Worm (Caenorhabditis elegans) whole organism, L2 larva: Measurements from ENCODE around the gene nas-21.

Experiments
- C34F6.9 ChIP-seq: fragments of 150-350 bp; optimal IDR thresholded peaks from 2 replicates; lab custom pipeline; 2014; ENCODE audit warnings: missing biosample characterization, missing genetic modification characterization
- R02D3.7 ChIP-seq: fragments of 150-350 bp; optimal IDR thresholded peaks from 2 replicates; lab custom pipeline; 2014; ENCODE audit warnings: missing biosample characterization, missing genetic modification characterization
- Y55F3AM.14 ChIP-seq: fragments of 200-800 bp; sonication (Bioruptor generic); optimal IDR thresholded peaks from 2 replicates; lab custom pipeline; 2018; ENCODE audit warnings: mild to moderate bottlenecking, missing genetic modification characterization, missing compliant biosample characterization
- ZK546.5 ChIP-seq: sonication (generic microtip); optimal IDR thresholded peaks from 2 replicates; lab custom pipeline; 2017; ENCODE audit warnings: missing biosample characterization, missing genetic modification characterization
- alr-1 ChIP-seq: fragments of 150-350 bp; optimal IDR thresholded peaks from 2 replicates; lab custom pipeline; 2014; ENCODE audit warnings: missing biosample characterization, missing genetic modification characterization
- aly-2 ChIP-seq: fragments of 150-350 bp; optimal IDR thresholded peaks from 2 replicates; lab custom pipeline; 2014; ENCODE audit warnings: missing biosample characterization, missing genetic modification characterization
- blmp-1 ChIP-seq: sonication (generic microtip); optimal IDR thresholded peaks from 2 replicates; lab custom pipeline; 2017; ENCODE audit warnings: missing genetic modification characterization, mild to moderate bottlenecking, missing compliant biosample characterization, antibody characterized with exemption, moderate library complexity; ENCODE audit not compliant: insufficient read depth
- ceh-16 ChIP-seq: fragments of 150-350 bp; optimal IDR thresholded peaks from 2 replicates; lab custom pipeline; 2014; ENCODE audit warnings: missing biosample characterization, missing genetic modification characterization
- ceh-82 ChIP-seq: fragments of 150-350 bp; optimal IDR thresholded peaks from 2 replicates; lab custom pipeline; 2014; ENCODE audit warnings: missing biosample characterization, missing genetic modification characterization
- dmd-4 ChIP-seq: sonication (generic microtip); optimal IDR thresholded peaks from 2 replicates; lab custom pipeline; 2017; ENCODE audit warnings: missing biosample characterization, missing genetic modification characterization
- elt-1 ChIP-seq: fragments of 150-350 bp; optimal IDR thresholded peaks from 2 replicates; lab custom pipeline; 2014; ENCODE audit warnings: missing biosample characterization, missing genetic modification characterization
- elt-3 ChIP-seq: sonication (generic microtip); optimal IDR thresholded peaks from 2 replicates; lab custom pipeline; 2017; ENCODE audit warnings: missing biosample characterization, missing genetic modification characterization
- fos-1 ChIP-seq: fragments of 150-350 bp; optimal IDR thresholded peaks from 2 replicates; lab custom pipeline; 2014; ENCODE audit warnings: missing biosample characterization, missing genetic modification characterization
- gmeb-1 ChIP-seq: fragments of 150-350 bp; optimal IDR thresholded peaks from 2 replicates; lab custom pipeline; 2014; ENCODE audit warnings: missing biosample characterization, missing genetic modification characterization
- lin-11 ChIP-seq: fragments of 150-350 bp; sonication (generic microtip); optimal IDR thresholded peaks from 2 replicates; lab custom pipeline; 2014; ENCODE audit warnings: missing biosample characterization, missing genetic modification characterization, inconsistent platforms, mixed read lengths
- lin-13 ChIP-seq: fragments of 150-350 bp; optimal IDR thresholded peaks from 2 replicates; lab custom pipeline; 2014; ENCODE audit warnings: missing biosample characterization, missing genetic modification reagents, missing genetic modification characterization
- lin-39 ChIP-seq: fragments of 150-350 bp; optimal IDR thresholded peaks from 2 replicates; lab custom pipeline; 2014; ENCODE audit warnings: missing biosample characterization, missing genetic modification reagents, missing genetic modification characterization
- mab-5 ChIP-seq: fragments of 150-350 bp; optimal IDR thresholded peaks from 2 replicates; lab custom pipeline; 2014; ENCODE audit warnings: missing biosample characterization, missing genetic modification characterization
- mdl-1 ChIP-seq, 2 experiments: fragments of 150-350 bp in 1 of 2; sonication (generic microtip) in 1 of 2; optimal IDR thresholded peaks; 2 replicates each; lab custom pipeline; 2017; ENCODE audit warnings: missing biosample characterization in 2 of 2, missing genetic modification characterization in 2 of 2
- nhr-10 ChIP-seq: sonication (generic microtip); optimal IDR thresholded peaks from 2 replicates; lab custom pipeline; 2017; ENCODE audit warnings: missing biosample characterization, missing genetic modification characterization
- nhr-12 ChIP-seq: fragments of 150-350 bp; optimal IDR thresholded peaks from 2 replicates; lab custom pipeline; 2014; ENCODE audit warnings: missing biosample characterization, missing genetic modification characterization
- nhr-21 ChIP-seq: fragments of 150-350 bp; optimal IDR thresholded peaks from 2 replicates; lab custom pipeline; 2014; ENCODE audit warnings: missing biosample characterization, missing genetic modification characterization
- nhr-23 ChIP-seq: fragments of 150-350 bp; optimal IDR thresholded peaks from 2 replicates; lab custom pipeline; 2014; ENCODE audit warnings: missing biosample characterization, missing genetic modification reagents, missing genetic modification characterization
- nhr-237 ChIP-seq: fragments of 150-350 bp; optimal IDR thresholded peaks from 2 replicates; lab custom pipeline; 2014; ENCODE audit warnings: missing biosample characterization, missing genetic modification characterization
- nhr-25 ChIP-seq: fragments of 150-350 bp; sonication (generic microtip); optimal IDR thresholded peaks from 3 replicates; lab custom pipeline; 2014; ENCODE audit warnings: missing biosample characterization, missing genetic modification characterization
- peb-1 ChIP-seq: fragments of 150-350 bp; optimal IDR thresholded peaks from 2 replicates; lab custom pipeline; 2014; ENCODE audit warnings: missing biosample characterization, missing genetic modification characterization
- sem-4 ChIP-seq: fragments of 150-350 bp; optimal IDR thresholded peaks from 2 replicates; lab custom pipeline; 2014; ENCODE audit warnings: missing biosample characterization, missing genetic modification reagents, missing genetic modification characterization
- sma-3 ChIP-seq: sonication (generic microtip); optimal IDR thresholded peaks from 2 replicates; lab custom pipeline; 2016; ENCODE audit warnings: missing genetic modification reagents, missing genetic modification characterization, missing compliant biosample characterization
- sma-9 ChIP-seq, 2 experiments: fragments of 150-350 bp in 1 of 2; sonication (generic microtip) in 1 of 2; optimal IDR thresholded peaks; 2 replicates each; lab custom pipeline; 2014 to 2016; ENCODE audit warnings: missing genetic modification characterization in 2 of 2, mild to moderate bottlenecking in 1 of 2, missing biosample characterization in 1 of 2, missing compliant biosample characterization in 1 of 2, missing genetic modification reagents in 1 of 2, moderate library complexity in 1 of 2
- snpc-4 ChIP-seq: fragments of 150-350 bp; optimal IDR thresholded peaks from 2 replicates; lab custom pipeline; 2014; ENCODE audit warnings: missing biosample characterization, missing genetic modification characterization
- unc-55 ChIP-seq: fragments of 150-350 bp; sonication (generic microtip); optimal IDR thresholded peaks from 3 replicates; lab custom pipeline; 2014; ENCODE audit warnings: missing biosample characterization, missing genetic modification reagents, missing genetic modification characterization
- unc-62 ChIP-seq: fragments of 150-350 bp; optimal IDR thresholded peaks from 2 replicates; lab custom pipeline; 2014; ENCODE audit warnings: missing biosample characterization, missing genetic modification reagents, missing genetic modification characterization
- zag-1 ChIP-seq: fragments of 150-350 bp; optimal IDR thresholded peaks from 2 replicates; lab custom pipeline; 2014; ENCODE audit warnings: missing biosample characterization, missing genetic modification characterization
- ztf-1 ChIP-seq: fragments of 200-800 bp; sonication (Bioruptor generic); conservative IDR thresholded peaks from 2 replicates; pipeline ENCODE4 v1.3.6; 2022; ENCODE audit warnings: missing genetic modification characterization, missing compliant biosample characterization
- ztf-4 ChIP-seq: fragments of 150-350 bp; optimal IDR thresholded peaks from 2 replicates; lab custom pipeline; 2014; ENCODE audit warnings: missing biosample characterization, missing genetic modification characterization

Gene nas-21

ce11 chrV:11472209-11472608 is at the start of gene nas-21, which contains the start of gene nas-20:
Gene nas-21, plus strand, starts transcription at chrV:11472564.
Gene nas-20, minus strand, starts transcription at chrV:11472309.
- TF ChIP-seq sem-4 (tag; lab: Kevin White, UChicago) (no peak), ztf-1 (GFP tag; lab: Robert Waterston, UW) (no peak), alr-1 (no peak), mdl-1 (tag; optimal IDR thresholded peaks at IDR 0.05; lab: Kevin White, UChicago) (no peak), C34F6.9 (tag; lab: Kevin White, UChicago) (no peak), nhr-21 (tag; lab: Kevin White, UChicago) (no peak), ZK546.5 (tag; lab: Kevin White, UChicago) (no peak), mab-5 (no peak), ceh-82 (tag; lab: Kevin White, UChicago) (no peak), nhr-10 (tag; lab: Kevin White, UChicago) (no peak), nhr-25 (tag; lab: Kevin White, UChicago) (no peak), blmp-1 (tag; lab: Kevin White, UChicago) (no peak), lin-11 (no peak), gmeb-1 (tag; lab: Kevin White, UChicago) (no peak), R02D3.7 (no peak), elt-1 (tag; lab: Kevin White, UChicago) (no peak), lin-39 (no peak), nhr-12 (no peak)

- TF ChIP-seq unc-62 (GFP tag; lab: Kevin White, UChicago) (no peak), ztf-4 (tag; lab: Kevin White, UChicago) (no peak), ZK546.5 (tag; lab: Kevin White, UChicago) (no peak), lin-13 (no peak), zag-1 (tag; lab: Kevin White, UChicago) (no peak), lin-11 (no peak), sma-9 (GFP tag; optimal IDR thresholded peaks at IDR 0.05; lab: Kevin White, UChicago) (no peak), sma-9 (tag; optimal IDR thresholded peaks at IDR 0.05; lab: Kevin White, UChicago) (no peak), C34F6.9 (tag; lab: Kevin White, UChicago) (no peak), ceh-16 (tag; lab: Kevin White, UChicago) (no peak), peb-1 (tag; lab: Kevin White, UChicago) (no peak), nhr-12 (no peak), aly-2 (no peak), mab-5 (no peak), dmd-4 (tag; lab: Kevin White, UChicago) (no peak), nhr-237 (tag; lab: Kevin White, UChicago) (no peak)
Measured at ce11 chrV:11424565-11424964, 47.8 kb upstream of the nas-21 start, which contains the start of gene T26H10.2. Gene T26H10.2, minus strand, starts transcription at chrV:11424665.

ce11 chrV:11428728-11429127 is 43.6 kb upstream of the nas-21 start:
- TF ChIP-seq sma-3 (GFP tag; lab: Kevin White, UChicago) (no peak), zag-1 (tag; lab: Kevin White, UChicago) (peak; percentile 43), C34F6.9 (tag; lab: Kevin White, UChicago) (peak; percentile 36)

- TF ChIP-seq elt-1 (tag; lab: Kevin White, UChicago) (no peak), fos-1 (tag; lab: Kevin White, UChicago) (no peak)
- TF ChIP-seq, all 48 proteins: peak for 0
Measured at ce11 chrV:11430823-11431222, 41.5 kb upstream of the nas-21 start.

ce11 chrV:11435242-11435641 is 37.1 kb upstream of the nas-21 start:
- TF ChIP-seq alr-1 (no peak), zag-1 (tag; lab: Kevin White, UChicago) (no peak), nhr-23 (tag; lab: Kevin White, UChicago) (no peak), unc-55 (GFP tag; lab: Kevin White, UChicago) (no peak), ceh-16 (tag; lab: Kevin White, UChicago) (no peak), Y55F3AM.14 (GFP tag; lab: Kevin White, UChicago) (no peak), blmp-1 (tag; lab: Kevin White, UChicago) (no peak), lin-11 (no peak), sem-4 (tag; lab: Kevin White, UChicago) (no peak), nhr-25 (tag; lab: Kevin White, UChicago) (no peak), nhr-21 (tag; lab: Kevin White, UChicago) (no peak), ztf-4 (tag; lab: Kevin White, UChicago) (no peak), elt-3 (no peak), R02D3.7 (no peak), snpc-4 (no peak)
